Fruit fly (Drosophila melanogaster): ENCODE measurements around the gene CG9356.

The CG9356 gene

DNA sequence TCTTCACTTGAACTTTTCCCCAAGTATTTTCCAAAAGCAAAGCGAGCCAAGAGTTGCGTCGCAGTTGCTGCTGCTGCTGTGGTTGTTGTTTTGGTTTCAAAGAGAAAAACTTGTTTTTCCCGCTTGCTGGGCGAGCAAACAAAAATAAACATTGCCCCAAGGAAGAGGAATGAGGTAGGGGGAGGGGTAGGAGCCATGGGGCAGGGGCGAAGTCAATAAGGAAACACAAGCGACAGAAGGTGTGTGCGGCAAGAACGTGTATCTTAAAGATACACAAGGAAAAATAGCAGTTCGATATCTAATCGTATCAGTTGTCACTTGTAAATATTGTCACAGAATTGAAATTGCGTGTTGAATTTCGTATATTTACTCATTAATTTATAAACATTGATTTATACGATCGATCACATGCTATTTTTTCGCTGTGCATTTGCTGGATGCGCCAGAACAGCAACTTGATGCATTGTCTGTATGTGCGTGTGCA is 10.5 kb downstream of the CG9356 start (continued):
- TF ChIP-seq CG33557 (GFP tag; optimal IDR thresholded peaks at IDR 0.05) = peak; percentile 93
- TF ChIP-seq CG1603 (tag; optimal IDR thresholded peaks at IDR 0.05) = peak; percentile 91
- peak; percentile 58 for TF ChIP-seq sisA (GFP tag; IDR thresholded peaks at IDR 0.05)
- peak; percentile 60 for TF ChIP-seq CG18764 (GFP tag; optimal IDR thresholded peaks at IDR 0.05)
- peak; percentile 77 for TF ChIP-seq CG18619 (GFP tag; optimal IDR thresholded peaks at IDR 0.05)
- peak; percentile 44 for TF ChIP-seq cwo (GFP tag; optimal IDR thresholded peaks at IDR 0.05)
- peak; percentile 65 for TF ChIP-seq CG10267 (tag; optimal IDR thresholded peaks at IDR 0.05)
- TF ChIP-seq D19A (tag; optimal IDR thresholded peaks at IDR 0.05) = peak; percentile 78
- peak; percentile 4 for TF ChIP-seq exex (tag; optimal IDR thresholded peaks at IDR 0.05)
- peak; percentile 70; the same call in 2 of the 3 replicates for TF ChIP-seq H15 (GFP tag; IDR thresholded peaks at IDR 0.05)
- peak; percentile 67 for TF ChIP-seq CG18599 (GFP tag; optimal IDR thresholded peaks at IDR 0.05)
- no peak for TF ChIP-seq tna (GFP tag; IDR thresholded peaks at IDR 0.05; ENCODE audit: partially characterized antibody)
- TF ChIP-seq CG4820 (GFP tag; optimal IDR thresholded peaks at IDR 0.05) = peak; percentile 58
- TF ChIP-seq grau (tag; optimal IDR thresholded peaks at IDR 0.05) = peak; percentile 74
- peak; percentile 72 for TF ChIP-seq sob (GFP tag; IDR thresholded peaks at IDR 0.05)
- TF ChIP-seq Xrp1 (GFP tag; IDR thresholded peaks at IDR 0.05) = peak; percentile 92
- TF ChIP-seq ato (GFP tag; IDR thresholded peaks at IDR 0.05; ENCODE audit: partially characterized antibody) = no peak
- no peak for TF ChIP-seq Myb (GFP tag; optimal IDR thresholded peaks at IDR 0.05)
- peak; percentile 42 for TF ChIP-seq org-1 (GFP tag; optimal IDR thresholded peaks at IDR 0.05)
- peak; percentile 29 for TF ChIP-seq CG30431 (GFP tag; optimal IDR thresholded peaks at IDR 0.05)
- TF ChIP-seq CG11504 (tag; optimal IDR thresholded peaks at IDR 0.05) = peak; percentile 60
- peak; percentile 59 for TF ChIP-seq CG30403 (GFP tag; optimal IDR thresholded peaks at IDR 0.05)
- TF ChIP-seq gro (GFP tag; optimal IDR thresholded peaks at IDR 0.05) = no peak
- peak; percentile 88 for TF ChIP-seq CG2202 (tag; optimal IDR thresholded peaks at IDR 0.05)
- peak; percentile 64 for TF ChIP-seq tin (GFP tag; optimal IDR thresholded peaks at IDR 0.05)
- TF ChIP-seq sd (tag; optimal IDR thresholded peaks at IDR 0.05) = peak; percentile 52
- TF ChIP-seq Atf3 (GFP tag; optimal IDR thresholded peaks at IDR 0.05) = no peak
- TF ChIP-seq otp (GFP tag; IDR thresholded peaks at IDR 0.05) = peak; percentile 72
- peak in 1 of 2 experiments; percentile 9 for TF ChIP-seq Hr51 (GFP tag; optimal IDR thresholded peaks at IDR 0.05)
- 0 out of 2 replicates have a peak, but pooled peaks have one; percentile 17 for TF ChIP-seq NFAT (GFP tag; IDR thresholded peaks at IDR 0.05)
- TF ChIP-seq onecut (GFP tag; IDR thresholded peaks at IDR 0.05) = peak; percentile 74
- TF ChIP-seq D19B (GFP tag; optimal IDR thresholded peaks at IDR 0.05) = no peak
- TF ChIP-seq p53 (GFP tag; optimal IDR thresholded peaks at IDR 0.05) = no peak
- TF ChIP-seq CG12299 (tag; optimal IDR thresholded peaks at IDR 0.05) = peak; percentile 40
- no peak for TF ChIP-seq CG11456 (GFP tag; IDR thresholded peaks at IDR 0.05)
- no peak for TF ChIP-seq CG18476 (GFP tag; optimal IDR thresholded peaks at IDR 0.05)
- peak; percentile 61 for TF ChIP-seq CG4707 (GFP tag; optimal IDR thresholded peaks at IDR 0.05)
- TF ChIP-seq chif (GFP tag; optimal IDR thresholded peaks at IDR 0.05) = peak; percentile 39 to 56
- no peak for TF ChIP-seq CG9876 (GFP tag; optimal IDR thresholded peaks at IDR 0.05)
- TF ChIP-seq GATAe (GFP tag; conservative IDR thresholded peaks at IDR 0.05) = no peak
- no peak for TF ChIP-seq h (optimal IDR thresholded peaks at IDR 0.05)
- TF ChIP-seq dysf (GFP tag; IDR thresholded peaks at IDR 0.05) = peak; percentile 73
- peak; percentile 75 for TF ChIP-seq vvl (GFP tag; IDR thresholded peaks at IDR 0.05)
- TF ChIP-seq CG2120 (GFP tag; optimal IDR thresholded peaks at IDR 0.05) = no peak
- TF ChIP-seq Lpt (GFP tag; optimal IDR thresholded peaks at IDR 0.05) = no peak
- no peak for TF ChIP-seq CG10543 (GFP tag; optimal IDR thresholded peaks at IDR 0.05)
- TF ChIP-seq zf30C (GFP tag; optimal IDR thresholded peaks at IDR 0.05) = peak; percentile 54
- peak; percentile 36; the same call in 1 of the 2 replicates for TF ChIP-seq CG10321 (GFP tag; IDR thresholded peaks at IDR 0.05)
- peak; percentile 71 for TF ChIP-seq CG14014 (GFP tag; IDR thresholded peaks at IDR 0.05)
- TF ChIP-seq pb (GFP tag; optimal IDR thresholded peaks at IDR 0.05) = no peak

Data from whole organism, embryonic.